Worm (Caenorhabditis elegans): ENCODE data around the gene vha-14.

vha-14 gene

ce11 chrIII:9496083-9496482 lies 11.8 kb upstream of the vha-14 start:
- TF ChIP-seq ztf-29 (GFP tag; IDR thresholded peaks at IDR 0.05), result no peak

DNA sequence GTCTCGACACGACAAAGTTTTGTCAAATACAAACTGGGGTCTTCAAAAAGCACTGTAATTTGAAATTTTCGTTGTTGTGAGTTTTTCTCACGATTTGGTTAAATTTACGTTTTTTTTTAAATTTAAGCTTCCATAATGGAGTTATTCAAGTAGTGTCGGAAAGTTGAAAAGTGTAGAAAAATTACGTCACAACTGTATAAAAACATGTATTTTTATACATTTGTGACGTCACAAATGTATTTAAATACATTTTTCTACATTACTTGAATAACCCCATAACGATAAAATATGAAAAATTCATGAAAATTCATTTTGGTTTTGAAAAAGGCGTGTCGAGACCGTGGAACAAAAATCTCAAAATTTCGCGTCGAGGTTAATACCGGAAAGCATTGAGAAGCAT lies 10.5 kb upstream of the vha-14 start:
- TF ChIP-seq med-1 (GFP tag; optimal IDR thresholded peaks at IDR 0.05; ENCODE audit: insufficient read depth), result no peak
- no peak for TF ChIP-seq T22C8.4 (GFP tag; IDR thresholded peaks at IDR 0.05)
- TF ChIP-seq cog-1 (tag; optimal IDR thresholded peaks at IDR 0.05), result no peak
- TF ChIP-seq ztf-29 (GFP tag; IDR thresholded peaks at IDR 0.05), result no peak
- TF ChIP-seq ztf-23 (GFP tag; IDR thresholded peaks at IDR 0.05), result no peak
- TF ChIP-seq klf-2 (GFP tag; conservative IDR thresholded peaks at IDR 0.05), result no peak
- TF ChIP-seq ref-1 (GFP tag; conservative IDR thresholded peaks at IDR 0.05), result no peak
- no peak for TF ChIP-seq flt-1 (GFP tag; IDR thresholded peaks at IDR 0.05)
- TF ChIP-seq tab-1 (GFP tag; IDR thresholded peaks at IDR 0.05), result no peak

- TF ChIP-seq ref-1 (GFP tag; conservative IDR thresholded peaks at IDR 0.05) (no peak), med-1 (GFP tag; optimal IDR thresholded peaks at IDR 0.05; ENCODE audit: insufficient read depth) (no peak), ztf-29 (GFP tag; IDR thresholded peaks at IDR 0.05) (no peak), klf-2 (GFP tag; conservative IDR thresholded peaks at IDR 0.05) (no peak), cog-1 (tag; optimal IDR thresholded peaks at IDR 0.05) (no peak), flt-1 (GFP tag; IDR thresholded peaks at IDR 0.05) (no peak), tab-1 (GFP tag; IDR thresholded peaks at IDR 0.05) (no peak), ztf-23 (GFP tag; IDR thresholded peaks at IDR 0.05) (no peak), T22C8.4 (GFP tag; IDR thresholded peaks at IDR 0.05) (no peak)
Measured at ce11 chrIII:9500267-9500666, 7.6 kb upstream of the vha-14 start, which contains the start of gene sod-4. Gene sod-4, minus strand, starts transcription at chrIII:9500375.

- TF ChIP-seq tab-1 (GFP tag; IDR thresholded peaks at IDR 0.05), result no peak
- no peak for TF ChIP-seq T22C8.4 (GFP tag; IDR thresholded peaks at IDR 0.05)
- no peak for TF ChIP-seq cog-1 (tag; optimal IDR thresholded peaks at IDR 0.05)
- TF ChIP-seq ztf-23 (GFP tag; IDR thresholded peaks at IDR 0.05), result no peak
- TF ChIP-seq flt-1 (GFP tag; IDR thresholded peaks at IDR 0.05), result no peak
- TF ChIP-seq klf-2 (GFP tag; conservative IDR thresholded peaks at IDR 0.05), result no peak
- no peak for TF ChIP-seq med-1 (GFP tag; optimal IDR thresholded peaks at IDR 0.05; ENCODE audit: insufficient read depth)
- no peak for TF ChIP-seq ref-1 (GFP tag; conservative IDR thresholded peaks at IDR 0.05)
- no peak for TF ChIP-seq ztf-29 (GFP tag; IDR thresholded peaks at IDR 0.05)
Measured at ce11 chrIII:9501072-9501471, 6.8 kb upstream of the vha-14 start.

DNA sequence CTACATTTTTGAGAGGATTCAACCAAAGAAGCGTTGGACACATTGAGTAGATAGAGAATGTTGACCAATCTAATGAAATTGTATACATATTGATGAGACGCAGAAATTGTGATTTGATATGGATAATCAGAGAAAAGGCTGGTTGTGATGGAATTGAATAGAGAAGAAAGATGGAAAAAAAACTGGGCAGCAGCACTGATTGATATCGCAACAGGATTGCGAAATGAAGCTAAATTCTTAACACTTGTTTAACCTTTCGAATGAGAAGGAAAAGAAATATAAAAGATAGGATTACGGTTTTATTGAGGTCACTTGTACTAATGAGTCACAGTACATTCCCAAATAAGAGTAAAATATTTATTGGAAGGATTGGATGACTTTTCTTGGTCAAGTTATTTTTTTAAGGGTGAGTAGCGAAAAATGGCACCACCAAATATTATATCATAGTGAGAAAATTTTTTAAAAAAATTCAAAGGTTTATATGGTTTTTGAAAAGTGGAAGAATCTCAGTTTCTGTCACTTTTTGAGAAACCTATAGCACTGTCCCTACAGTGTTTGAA lies 5.7 kb upstream of the vha-14 start:
- TF ChIP-seq flt-1 (GFP tag; IDR thresholded peaks at IDR 0.05) (no peak), klf-2 (GFP tag; conservative IDR thresholded peaks at IDR 0.05) (no peak), ztf-29 (GFP tag; IDR thresholded peaks at IDR 0.05) (no peak), cog-1 (tag; optimal IDR thresholded peaks at IDR 0.05) (no peak), T22C8.4 (GFP tag; IDR thresholded peaks at IDR 0.05) (no peak), ref-1 (GFP tag; conservative IDR thresholded peaks at IDR 0.05) (no peak), ztf-23 (GFP tag; IDR thresholded peaks at IDR 0.05) (no peak), tab-1 (GFP tag; IDR thresholded peaks at IDR 0.05) (no peak), med-1 (GFP tag; optimal IDR thresholded peaks at IDR 0.05; ENCODE audit: insufficient read depth) (no peak)

DNA sequence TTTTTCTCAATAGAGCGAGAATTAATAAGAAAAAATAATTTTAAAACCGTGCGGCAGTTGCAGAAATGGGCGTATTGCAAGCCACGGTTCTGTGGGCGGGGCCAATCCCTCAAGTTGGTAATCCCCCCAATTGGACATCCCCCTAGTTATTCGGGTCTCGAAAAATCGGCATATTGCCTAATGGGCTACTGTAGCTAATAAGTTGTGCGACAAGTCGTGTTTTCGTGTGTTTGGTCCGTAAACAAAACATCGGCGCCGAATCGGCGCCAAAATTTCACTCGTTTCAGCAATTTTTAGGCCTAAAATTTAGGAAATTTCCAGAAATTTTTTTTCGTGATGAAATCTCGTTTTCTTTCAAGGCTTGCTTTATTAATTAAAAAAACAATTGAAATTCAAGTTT lies 3.6 kb upstream of the vha-14 start:
- TF ChIP-seq ref-1 (GFP tag; conservative IDR thresholded peaks at IDR 0.05) (no peak), med-1 (GFP tag; optimal IDR thresholded peaks at IDR 0.05; ENCODE audit: insufficient read depth) (no peak), ztf-29 (GFP tag; IDR thresholded peaks at IDR 0.05) (no peak)

DNA sequence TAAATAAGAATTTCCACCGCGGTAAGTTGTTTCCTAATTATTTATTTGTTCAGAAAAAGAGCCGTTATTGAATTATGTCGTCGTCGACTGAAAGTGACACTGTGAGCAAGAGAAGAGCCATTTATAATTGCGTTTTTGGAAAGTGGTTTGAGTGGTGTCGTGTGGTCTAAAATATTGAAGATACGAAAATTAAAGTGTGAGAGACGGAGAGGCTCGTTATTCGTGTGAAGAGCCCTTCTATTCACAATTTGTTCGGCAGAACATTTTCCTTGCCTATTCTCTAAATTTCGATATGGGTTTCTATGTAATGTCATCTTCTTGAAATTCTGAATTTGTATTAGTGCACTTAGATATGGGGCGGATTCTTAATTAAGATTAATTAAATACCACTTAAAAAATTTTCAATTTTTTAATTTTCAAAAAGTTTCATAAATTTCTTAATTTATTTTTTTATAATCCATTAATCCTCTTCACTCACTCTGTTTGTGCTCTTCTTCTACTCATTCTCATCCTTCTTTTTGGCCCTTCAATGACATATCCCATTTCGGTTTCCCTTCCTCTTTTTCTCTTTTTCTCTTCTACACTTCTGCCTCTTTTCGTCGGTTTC lies 2.0 kb downstream of the vha-14 start:
- TF ChIP-seq klf-2 (GFP tag; conservative IDR thresholded peaks at IDR 0.05) (no peak), cog-1 (tag; optimal IDR thresholded peaks at IDR 0.05) (no peak), ztf-23 (GFP tag; IDR thresholded peaks at IDR 0.05) (no peak), ref-1 (GFP tag; conservative IDR thresholded peaks at IDR 0.05) (no peak), T22C8.4 (GFP tag; IDR thresholded peaks at IDR 0.05) (no peak), flt-1 (GFP tag; IDR thresholded peaks at IDR 0.05) (no peak), tab-1 (GFP tag; IDR thresholded peaks at IDR 0.05) (no peak), ztf-29 (GFP tag; IDR thresholded peaks at IDR 0.05) (no peak)

- no peak for TF ChIP-seq flt-1 (GFP tag; IDR thresholded peaks at IDR 0.05)
- TF ChIP-seq cog-1 (tag; optimal IDR thresholded peaks at IDR 0.05), result no peak
- no peak for TF ChIP-seq klf-2 (GFP tag; conservative IDR thresholded peaks at IDR 0.05)
- no peak for TF ChIP-seq T22C8.4 (GFP tag; IDR thresholded peaks at IDR 0.05)
- TF ChIP-seq med-1 (GFP tag; optimal IDR thresholded peaks at IDR 0.05; ENCODE audit: insufficient read depth), result no peak
- TF ChIP-seq tab-1 (GFP tag; IDR thresholded peaks at IDR 0.05), result no peak
- TF ChIP-seq ztf-29 (GFP tag; IDR thresholded peaks at IDR 0.05), result no peak
- no peak for TF ChIP-seq ztf-23 (GFP tag; IDR thresholded peaks at IDR 0.05)
- TF ChIP-seq ref-1 (GFP tag; conservative IDR thresholded peaks at IDR 0.05), result no peak
Measured at ce11 chrIII:9511055-9511520, 3.2 kb downstream of the vha-14 start, which contains the start of gene F55H2.5. Gene F55H2.5, plus strand, starts transcription at chrIII:9511470.

DNA sequence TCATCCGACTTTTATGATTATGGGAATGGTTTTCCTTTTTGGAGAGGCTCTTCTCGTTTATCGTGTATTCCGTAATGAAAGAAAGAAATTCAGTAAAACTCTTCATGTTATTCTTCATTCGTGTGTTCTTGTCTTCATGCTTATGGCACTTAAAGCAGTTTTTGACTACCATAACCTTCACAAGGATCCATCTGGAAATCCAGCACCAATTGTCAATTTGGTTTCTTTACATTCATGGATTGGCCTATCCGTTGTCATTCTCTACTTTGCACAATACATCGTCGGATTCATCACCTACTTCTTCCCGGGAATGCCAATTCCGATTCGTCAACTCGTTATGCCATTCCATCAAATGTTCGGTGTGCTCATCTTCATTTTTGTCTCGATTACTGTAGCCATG lies 3.8 kb downstream of the vha-14 start:
- no peak for TF ChIP-seq T22C8.4 (GFP tag; IDR thresholded peaks at IDR 0.05)
- no peak for TF ChIP-seq ztf-29 (GFP tag; IDR thresholded peaks at IDR 0.05)
- no peak for TF ChIP-seq med-1 (GFP tag; optimal IDR thresholded peaks at IDR 0.05; ENCODE audit: insufficient read depth)
- TF ChIP-seq ztf-23 (GFP tag; IDR thresholded peaks at IDR 0.05), result no peak
- TF ChIP-seq cog-1 (tag; optimal IDR thresholded peaks at IDR 0.05), result no peak
- TF ChIP-seq flt-1 (GFP tag; IDR thresholded peaks at IDR 0.05), result no peak
- TF ChIP-seq klf-2 (GFP tag; conservative IDR thresholded peaks at IDR 0.05), result no peak
- TF ChIP-seq tab-1 (GFP tag; IDR thresholded peaks at IDR 0.05), result no peak
- no peak for TF ChIP-seq ref-1 (GFP tag; conservative IDR thresholded peaks at IDR 0.05)

DNA sequence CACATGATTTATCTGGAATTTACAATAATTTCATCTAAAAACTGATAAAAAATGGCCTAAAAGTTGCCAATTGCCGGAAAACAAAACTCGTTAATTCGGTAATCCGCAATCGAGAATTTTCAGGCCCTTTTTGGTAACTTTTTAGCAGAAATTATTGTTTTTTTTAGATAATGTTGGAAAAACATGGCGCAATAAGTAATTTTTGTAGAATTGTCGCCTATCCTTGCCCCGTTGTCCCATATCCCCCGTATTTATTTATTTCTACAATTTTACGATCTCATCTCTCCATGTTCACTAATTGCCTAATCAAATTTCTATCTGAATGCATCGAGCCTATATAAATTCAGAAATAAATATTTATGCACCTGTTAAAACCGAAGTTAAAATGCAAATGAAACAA lies 5.1 kb downstream of the vha-14 start:
- TF ChIP-seq med-1 (GFP tag; optimal IDR thresholded peaks at IDR 0.05; ENCODE audit: insufficient read depth) (no peak), ztf-23 (GFP tag; IDR thresholded peaks at IDR 0.05) (no peak), tab-1 (GFP tag; IDR thresholded peaks at IDR 0.05) (no peak), flt-1 (GFP tag; IDR thresholded peaks at IDR 0.05) (no peak)

All from whole organism, midembryonic.